Fruit fly (Drosophila melanogaster) whole organism, embryonic: ENCODE results near the gene CG13409.
A peak's percentile ranks its signal among the peaks of the same experiment; 100 is the strongest.

Experiments used
- Awh ChIP-seq: fragments of 200-800 bp; sonication (Bioruptor generic); IDR thresholded peaks from 2 replicates; pipeline ENCODE4, ENCODE4 v1.3.6; 2022; ENCODE audit warnings: missing biosample characterization, missing genetic modification characterization
- BtbVII ChIP-seq: fragments of 200-800 bp; sonication (Bioruptor generic); optimal IDR thresholded peaks from 3 replicates; lab custom pipeline; 2017; ENCODE audit warnings: missing biosample characterization, mild to moderate bottlenecking, missing genetic modification characterization
- CG10543 ChIP-seq: fragments of 200-800 bp; sonication (Bioruptor generic); optimal IDR thresholded peaks from 3 replicates; lab custom pipeline; 2017; ENCODE audit warnings: missing biosample characterization, mild to moderate bottlenecking, missing genetic modification characterization, moderate library complexity
- CG11398 ChIP-seq: fragments of 200-800 bp; sonication (Bioruptor generic); optimal IDR thresholded peaks from 2 replicates; lab custom pipeline; 2016; ENCODE audit warnings: missing biosample characterization, missing genetic modification characterization
- CG12219 ChIP-seq: fragments of 200-800 bp; sonication (Bioruptor generic); optimal IDR thresholded peaks from 3 replicates; lab custom pipeline; 2018; ENCODE audit warnings: missing biosample characterization, mild to moderate bottlenecking, missing genetic modification characterization
- CG1233 ChIP-seq: fragments of 200-800 bp; sonication (Bioruptor generic); optimal IDR thresholded peaks from 4 replicates; lab custom pipeline; 2018; ENCODE audit warnings: missing biosample characterization, mild to moderate bottlenecking, missing genetic modification characterization
- CG14860 ChIP-seq: fragments of 200-800 bp; sonication (Bioruptor generic); IDR thresholded peaks from 3 replicates; pipeline ENCODE4 v1.3.6; 2022; ENCODE audit warnings: missing biosample characterization, missing genetic modification characterization; ENCODE audit not compliant: partially characterized antibody
- CG2889 ChIP-seq: fragments of 200-800 bp; sonication (Bioruptor generic); IDR thresholded peaks from 3 replicates; pipeline ENCODE4 v1.3.6; 2022; ENCODE audit warnings: missing biosample characterization, missing genetic modification characterization
- CG30020 ChIP-seq: fragments of 200-800 bp; optimal IDR thresholded peaks from 2 replicates; lab custom pipeline; 2019; ENCODE audit warnings: missing biosample characterization, mild to moderate bottlenecking, missing genetic modification characterization, moderate library complexity
- CG32767 ChIP-seq: fragments of 200-800 bp; sonication (Bioruptor generic); IDR thresholded peaks from 2 replicates; pipeline ENCODE4 v1.3.6; 2022; ENCODE audit warnings: missing biosample characterization, missing genetic modification characterization
- CG42726 ChIP-seq: fragments of 200-800 bp; sonication (Bioruptor generic); IDR thresholded peaks from 2 replicates; pipeline ENCODE4 v1.3.6; 2022; ENCODE audit warnings: missing biosample characterization, missing genetic modification characterization; ENCODE audit not compliant: partially characterized antibody
- CG4282 ChIP-seq: fragments of 200-800 bp; sonication (Bioruptor generic); optimal IDR thresholded peaks from 2 replicates; lab custom pipeline; 2016; ENCODE audit warnings: missing biosample characterization, missing genetic modification characterization
- CG6175 ChIP-seq: fragments of 200-800 bp; sonication (Bioruptor generic); IDR thresholded peaks from 3 replicates; pipeline ENCODE4 v1.3.6; 2022; ENCODE audit warnings: missing biosample characterization, missing genetic modification characterization
- CG8359 ChIP-seq: fragments of 200-800 bp; sonication (Bioruptor generic); optimal IDR thresholded peaks from 2 replicates; lab custom pipeline; 2017; ENCODE audit warnings: missing biosample characterization, mild to moderate bottlenecking, missing genetic modification characterization, borderline replicate concordance
- E2f1 ChIP-seq: fragments of 200-800 bp; sonication (Bioruptor generic); IDR thresholded peaks from 2 replicates; pipeline ENCODE4 v1.3.6; 2022; ENCODE audit warnings: missing biosample characterization, missing genetic modification characterization
- ERR ChIP-seq: fragments of 200-800 bp; sonication (Bioruptor generic); optimal IDR thresholded peaks from 2 replicates; lab custom pipeline; 2016; ENCODE audit warnings: missing biosample characterization, missing genetic modification characterization
- Ets65A ChIP-seq: fragments of 200-800 bp; sonication (Bioruptor generic); peaks from one replicate; lab custom pipeline; 2016; ENCODE audit warnings: missing biosample characterization, missing genetic modification characterization
- Fer1 ChIP-seq: fragments of 200-800 bp; sonication (Bioruptor generic); optimal IDR thresholded peaks from 2 replicates; lab custom pipeline; 2017; ENCODE audit warnings: missing biosample characterization, mild to moderate bottlenecking, missing genetic modification characterization
- HLH3B ChIP-seq: fragments of 200-800 bp; sonication (Bioruptor generic); IDR thresholded peaks from 2 replicates; pipeline ENCODE4 v1.3.6; 2022; ENCODE audit warnings: missing biosample characterization, missing genetic modification characterization
- HmgZ ChIP-seq: fragments of 200-800 bp; sonication (Bioruptor generic); optimal IDR thresholded peaks from 2 replicates; lab custom pipeline; 2018; ENCODE audit warnings: missing biosample characterization, mild to moderate bottlenecking, missing genetic modification characterization
- Hr51 ChIP-seq, 2 experiments: fragments of 200-800 bp; sonication (Bioruptor generic); optimal IDR thresholded peaks; 2 replicates in 1 of 2; 3 replicates in 1 of 2; lab custom pipeline; 2016 to 2018; ENCODE audit warnings: missing biosample characterization in 2 of 2, missing genetic modification characterization in 2 of 2, mild to moderate bottlenecking in 1 of 2, moderate library complexity in 1 of 2
- Jarid2 ChIP-seq: fragments of 200-800 bp; sonication (Bioruptor generic); optimal IDR thresholded peaks from 3 replicates; lab custom pipeline; 2017; ENCODE audit warnings: mild to moderate bottlenecking, missing biosample characterization, missing genetic modification reagents, missing genetic modification characterization
- Lpt ChIP-seq: fragments of >200 bp; optimal IDR thresholded peaks from 2 replicates; lab custom pipeline; 2018; ENCODE audit warnings: missing biosample characterization, missing genetic modification characterization
- Optix ChIP-seq: fragments of 200-800 bp; sonication (Bioruptor generic); IDR thresholded peaks from 3 replicates; pipeline ENCODE4 v1.3.6; 2022; ENCODE audit warnings: missing biosample characterization, missing genetic modification characterization
- Poxn ChIP-seq: fragments of 200-800 bp; sonication (Bioruptor generic); IDR thresholded peaks from 2 replicates; pipeline ENCODE4 v1.3.6; 2022; ENCODE audit warnings: missing biosample characterization, missing genetic modification characterization
- Scr ChIP-seq: fragments of 200-800 bp; sonication (Bioruptor generic); IDR thresholded peaks from 2 replicates; pipeline ENCODE4 v1.3.6; 2022; ENCODE audit warnings: missing biosample characterization, missing genetic modification characterization; ENCODE audit not compliant: partially characterized antibody
- TFAM ChIP-seq: fragments of 200-800 bp; sonication (Bioruptor generic); optimal IDR thresholded peaks from 2 replicates; lab custom pipeline; 2017; ENCODE audit warnings: missing biosample characterization, missing genetic modification characterization, inconsistent platforms
- ato ChIP-seq: fragments of 200-800 bp; sonication (Bioruptor generic); IDR thresholded peaks from 2 replicates; pipeline ENCODE4 v1.3.6; 2022; ENCODE audit warnings: missing biosample characterization, missing genetic modification characterization; ENCODE audit not compliant: partially characterized antibody
- bab2 ChIP-seq: fragments of 200-800 bp; sonication (Bioruptor generic); optimal IDR thresholded peaks from 2 replicates; lab custom pipeline; 2016; ENCODE audit warnings: missing biosample characterization, missing genetic modification characterization
- btn ChIP-seq: fragments of 200-800 bp; sonication (Bioruptor generic); optimal IDR thresholded peaks from 2 replicates; lab custom pipeline; 2016; ENCODE audit warnings: missing biosample characterization, missing genetic modification characterization
- chm ChIP-seq: fragments of 200-800 bp; sonication (Bioruptor generic); IDR thresholded peaks from 2 replicates; pipeline ENCODE4 v1.3.6; 2022; ENCODE audit warnings: missing biosample characterization, missing genetic modification characterization
- dimm ChIP-seq: fragments of 200-800 bp; sonication (Bioruptor generic); IDR thresholded peaks from 2 replicates; pipeline ENCODE4 v1.3.6; 2022; ENCODE audit warnings: missing biosample characterization, missing genetic modification characterization
- disco-r ChIP-seq: fragments of 200-800 bp; sonication (Bioruptor generic); optimal IDR thresholded peaks from 2 replicates; lab custom pipeline; 2016; ENCODE audit warnings: missing biosample characterization, missing genetic modification characterization
- fd64A ChIP-seq: fragments of 200-800 bp; sonication (Bioruptor generic); optimal IDR thresholded peaks from 3 replicates; lab custom pipeline; 2018; ENCODE audit warnings: missing biosample characterization, mild to moderate bottlenecking, missing genetic modification characterization
- fru ChIP-seq: fragments of >200 bp; optimal IDR thresholded peaks from 2 replicates; lab custom pipeline; 2017
- fu2 ChIP-seq: fragments of 200-800 bp; sonication (Bioruptor generic); optimal IDR thresholded peaks from 2 replicates; lab custom pipeline; 2016; ENCODE audit warnings: missing biosample characterization, missing genetic modification characterization
- gfzf ChIP-seq: fragments of 200-800 bp; sonication (Bioruptor generic); optimal IDR thresholded peaks from 2 replicates; lab custom pipeline; 2016; ENCODE audit warnings: missing biosample characterization, mild to moderate bottlenecking, missing genetic modification characterization, moderate library complexity
- gsb-n ChIP-seq: fragments of 200-800 bp; sonication (Bioruptor generic); optimal IDR thresholded peaks from 3 replicates; lab custom pipeline; 2018; ENCODE audit warnings: missing biosample characterization, mild to moderate bottlenecking, missing genetic modification characterization
- kah ChIP-seq: fragments of 200-800 bp; sonication (Bioruptor generic); optimal IDR thresholded peaks from 2 replicates; lab custom pipeline; 2018; ENCODE audit warnings: missing biosample characterization, mild to moderate bottlenecking, missing genetic modification characterization
- lmd ChIP-seq: fragments of 200-800 bp; sonication (Bioruptor generic); IDR thresholded peaks from 2 replicates; pipeline ENCODE4 v1.3.6; 2022; ENCODE audit warnings: missing biosample characterization, missing genetic modification characterization
- nerfin-1 ChIP-seq: fragments of 200-800 bp; sonication (Bioruptor generic); optimal IDR thresholded peaks from 3 replicates; lab custom pipeline; 2019; ENCODE audit warnings: missing biosample characterization, mild to moderate bottlenecking, missing genetic modification characterization, moderate library complexity
- odd ChIP-seq: fragments of 200-800 bp; sonication (Bioruptor generic); optimal IDR thresholded peaks from 2 replicates; lab custom pipeline; 2017; ENCODE audit warnings: missing biosample characterization, mild to moderate bottlenecking, missing genetic modification characterization
- pita ChIP-seq: fragments of 200-800 bp; sonication (Bioruptor generic); optimal IDR thresholded peaks from 2 replicates; lab custom pipeline; 2017; ENCODE audit warnings: missing biosample characterization, mild to moderate bottlenecking, missing genetic modification characterization
- sd ChIP-seq: fragments of 200-800 bp; sonication (Bioruptor generic); optimal IDR thresholded peaks from 3 replicates; lab custom pipeline; 2018; ENCODE audit warnings: missing biosample characterization, mild to moderate bottlenecking, missing genetic modification characterization, moderate library complexity
- toy ChIP-seq: fragments of 200-800 bp; sonication (Bioruptor generic); IDR thresholded peaks from 2 replicates; pipeline ENCODE4 v1.3.6; 2022; ENCODE audit warnings: missing biosample characterization, missing genetic modification characterization
- tup ChIP-seq: fragments of 200-800 bp; sonication (Bioruptor generic); optimal IDR thresholded peaks from 2 replicates; lab custom pipeline; 2016; ENCODE audit warnings: missing biosample characterization, mild to moderate bottlenecking, missing genetic modification characterization, moderate library complexity
- twi ChIP-seq: fragments of 200-800 bp; optimal IDR thresholded peaks from 2 replicates; lab custom pipeline; 2019; ENCODE audit warnings: missing biosample characterization, mild to moderate bottlenecking, missing genetic modification characterization, moderate library complexity
- vfl ChIP-seq: fragments of 200-800 bp; sonication (Bioruptor generic); optimal IDR thresholded peaks from 2 replicates; lab custom pipeline; 2016; ENCODE audit warnings: missing biosample characterization, missing genetic modification characterization

CG13409 gene

dm6 chr3R:22049134-22049796, 17.6 kb upstream of the CG13409 start (continued):
- TF ChIP-seq BtbVII (GFP tag; lab: Kevin White, UChicago): peak; percentile 73
- TF ChIP-seq disco-r (GFP tag; lab: Kevin White, UChicago): peak; percentile 66
- TF ChIP-seq nerfin-1: peak; percentile 55
- no peak for TF ChIP-seq CG14860
- peak; percentile 67 for TF ChIP-seq gsb-n (tag; lab: Kevin White, UChicago)
- peak; percentile 53 for TF ChIP-seq CG10543
- TF ChIP-seq kah (GFP tag; lab: Kevin White, UChicago): peak; percentile 68
- TF ChIP-seq CG2889 (GFP tag; lab: Robert Waterston, UW): peak; percentile 46; the same call in 2 of the 3 replicates
- TF ChIP-seq Ets65A (GFP tag; lab: Kevin White, UChicago): peak; percentile 92
- peak; percentile 35 to 83 for TF ChIP-seq Hr51 (GFP tag; optimal IDR thresholded peaks at IDR 0.05; lab: Kevin White, UChicago)
- peak; percentile 74 for TF ChIP-seq CG1233 (GFP tag; lab: Kevin White, UChicago)
- TF ChIP-seq ERR (GFP tag; lab: Kevin White, UChicago): peak; percentile 57

dm6 chr3R:22047412-22047811, 15.7 kb upstream of the CG13409 start:
- peak; percentile 65 for TF ChIP-seq sd (tag; lab: Kevin White, UChicago)
- TF ChIP-seq twi (tag; lab: Kevin White, UChicago): peak; percentile 39
- no peak for TF ChIP-seq dimm (GFP tag; lab: Robert Waterston, UW)
- peak; percentile 24 for TF ChIP-seq Ets65A (GFP tag; lab: Kevin White, UChicago)
- TF ChIP-seq CG12219: no peak
- no peak for TF ChIP-seq tup (GFP tag; lab: Kevin White, UChicago)
- TF ChIP-seq CG32767 (GFP tag; lab: Robert Waterston, UW): peak; percentile 55
- no peak for TF ChIP-seq HmgZ

- TF ChIP-seq Awh (no peak), HLH3B (GFP tag; lab: Robert Waterston, UW) (no peak), chm (GFP tag; lab: Robert Waterston, UW) (peak; percentile 63), CG4282 (no peak), CG8359 (GFP tag; lab: Kevin White, UChicago) (no peak), E2f1 (GFP tag; lab: Robert Waterston, UW) (no peak), Lpt (GFP tag; lab: Kevin White, UChicago) (no peak), toy (GFP tag; lab: Robert Waterston, UW) (no peak), Scr (GFP tag; lab: Robert Waterston, UW) (no peak), ato (GFP tag; lab: Robert Waterston, UW) (0 out of 2 replicates have a peak, but pooled peaks have one; percentile 40), CG42726 (GFP tag; lab: Robert Waterston, UW) (no peak), odd (GFP tag; lab: Kevin White, UChicago) (no peak), CG30020 (tag; lab: Kevin White, UChicago) (no peak), sd (tag; lab: Kevin White, UChicago) (peak; percentile 62), CG11398 (GFP tag; lab: Kevin White, UChicago) (no peak), btn (no peak), fru (lab: Kevin White, UChicago) (no peak), TFAM (GFP tag; lab: Kevin White, UChicago) (no peak), fd64A (GFP tag; lab: Kevin White, UChicago) (no peak), pita (GFP tag; lab: Kevin White, UChicago) (no peak), Jarid2 (GFP tag; lab: Kevin White, UChicago) (no peak), Optix (no peak), gfzf (no peak), fu2 (GFP tag; lab: Kevin White, UChicago) (no peak), CG6175 (GFP tag; lab: Robert Waterston, UW) (peak; percentile 27; the same call in 1 of the 3 replicates), lmd (no peak), Poxn (GFP tag; lab: Robert Waterston, UW) (no peak), Ets65A (GFP tag; lab: Kevin White, UChicago) (peak; percentile 81), Fer1 (GFP tag; lab: Kevin White, UChicago) (no peak), bab2 (GFP tag; lab: Kevin White, UChicago) (no peak), vfl (GFP tag; lab: Kevin White, UChicago) (no peak)
Measured at dm6 chr3R:22046723-22047122, 15.0 kb upstream of the CG13409 start.
